Worm (Caenorhabditis elegans) whole organism, late embryonic: ENCODE measurements around the gene T19B10.2.

Experiments used
- C38D4.7 ChIP-seq: fragments of 200-800 bp; sonication (Bioruptor generic); optimal IDR thresholded peaks from 2 replicates; lab custom pipeline; 2018; ENCODE audit warnings: mild to moderate bottlenecking, missing genetic modification characterization, moderate library complexity, missing compliant biosample characterization
- T23F11.4 ChIP-seq: fragments of 200-800 bp; sonication (Bioruptor generic); optimal IDR thresholded peaks from 2 replicates; lab custom pipeline; 2018; ENCODE audit warnings: mild to moderate bottlenecking, missing genetic modification characterization, missing compliant biosample characterization
- ahr-1 ChIP-seq: sonication (generic microtip); optimal IDR thresholded peaks from 2 replicates; lab custom pipeline; 2016; ENCODE audit warnings: missing genetic modification characterization, missing compliant biosample characterization
- ceh-14 ChIP-seq: sonication (generic microtip); optimal IDR thresholded peaks from 2 replicates; lab custom pipeline; 2016; ENCODE audit warnings: missing genotype, missing genetic modification characterization, missing compliant biosample characterization
- ceh-18 ChIP-seq: sonication (generic microtip); optimal IDR thresholded peaks from 2 replicates; lab custom pipeline; 2016; ENCODE audit warnings: missing genetic modification characterization, missing compliant biosample characterization
- ceh-22 ChIP-seq: sonication (generic microtip); optimal IDR thresholded peaks from 2 replicates; lab custom pipeline; 2017; ENCODE audit warnings: missing biosample characterization, missing genetic modification characterization
- ceh-30 ChIP-seq: fragments of 150-350 bp; optimal IDR thresholded peaks from 2 replicates; lab custom pipeline; 2014; ENCODE audit warnings: missing biosample characterization, missing genetic modification characterization
- ceh-45 ChIP-seq: fragments of 200-800 bp; sonication (Bioruptor generic); IDR thresholded peaks from 2 replicates; pipeline ENCODE4 v1.3.6; 2022; ENCODE audit warnings: missing genetic modification reagents, missing genetic modification characterization, missing compliant biosample characterization
- ceh-48 ChIP-seq: sonication (generic microtip); optimal IDR thresholded peaks from 2 replicates; lab custom pipeline; 2016; ENCODE audit warnings: missing genetic modification characterization, inconsistent platforms, missing compliant biosample characterization
- dmd-4 ChIP-seq: sonication (generic microtip); optimal IDR thresholded peaks from 2 replicates; lab custom pipeline; 2016; ENCODE audit warnings: borderline replicate concordance, missing genetic modification characterization, missing compliant biosample characterization
- elt-2 ChIP-seq: sonication (generic microtip); optimal IDR thresholded peaks from 2 replicates; lab custom pipeline; 2016; ENCODE audit warnings: missing genetic modification reagents, missing genetic modification characterization, missing compliant biosample characterization
- elt-4 ChIP-seq: sonication (generic microtip); optimal IDR thresholded peaks from 2 replicates; lab custom pipeline; 2016; ENCODE audit warnings: missing genetic modification characterization, missing compliant biosample characterization
- ets-4 ChIP-seq: sonication (generic microtip); optimal IDR thresholded peaks from 2 replicates; lab custom pipeline; 2016; ENCODE audit warnings: missing genetic modification characterization, missing compliant biosample characterization
- eyg-1 ChIP-seq: sonication (generic microtip); optimal IDR thresholded peaks from 2 replicates; lab custom pipeline; 2016; ENCODE audit warnings: missing genotype, missing genetic modification characterization, missing compliant biosample characterization
- fax-1 ChIP-seq: sonication (generic microtip); optimal IDR thresholded peaks from 2 replicates; lab custom pipeline; 2016; ENCODE audit warnings: missing genotype, missing genetic modification characterization, missing compliant biosample characterization
- fkh-10 ChIP-seq: fragments of 150-350 bp; optimal IDR thresholded peaks from 2 replicates; lab custom pipeline; 2014; ENCODE audit warnings: missing biosample characterization, missing genetic modification reagents, missing genetic modification characterization
- gmeb-2 ChIP-seq: sonication (generic microtip); optimal IDR thresholded peaks from 2 replicates; lab custom pipeline; 2016; ENCODE audit warnings: missing genetic modification characterization, inconsistent platforms, missing compliant biosample characterization
- hlh-13 ChIP-seq: fragments of 200-800 bp; sonication (Bioruptor generic); optimal IDR thresholded peaks from 2 replicates; lab custom pipeline; 2018; ENCODE audit warnings: mild to moderate bottlenecking, missing genetic modification characterization, missing compliant biosample characterization
- hlh-15 ChIP-seq: sonication (generic microtip); optimal IDR thresholded peaks from 2 replicates; lab custom pipeline; 2016; ENCODE audit warnings: missing genetic modification characterization, missing compliant biosample characterization
- hlh-30 ChIP-seq: sonication (generic microtip); optimal IDR thresholded peaks from 2 replicates; lab custom pipeline; 2017; ENCODE audit warnings: antibody characterized with exemption, missing genetic modification characterization, missing compliant biosample characterization; ENCODE audit not compliant: insufficient read depth
- hlh-8 ChIP-seq: sonication (generic microtip); optimal IDR thresholded peaks from 2 replicates; lab custom pipeline; 2016; ENCODE audit warnings: missing genotype, missing genetic modification characterization, missing compliant biosample characterization
- lim-6 ChIP-seq: sonication (generic microtip); optimal IDR thresholded peaks from 2 replicates; lab custom pipeline; 2016; ENCODE audit warnings: missing genetic modification characterization, missing compliant biosample characterization
- nfya-1 ChIP-seq: sonication (generic microtip); optimal IDR thresholded peaks from 2 replicates; lab custom pipeline; 2017; ENCODE audit warnings: missing genetic modification characterization, mild to moderate bottlenecking, missing compliant biosample characterization, antibody characterized with exemption, moderate library complexity
- nhr-232 ChIP-seq: sonication (generic microtip); optimal IDR thresholded peaks from 2 replicates; lab custom pipeline; 2016; ENCODE audit warnings: missing genetic modification characterization, missing compliant biosample characterization
- npax-4 ChIP-seq: sonication (generic microtip); optimal IDR thresholded peaks from 2 replicates; lab custom pipeline; 2016; ENCODE audit warnings: missing genetic modification characterization, missing compliant biosample characterization
- odd-2 ChIP-seq: sonication (generic microtip); optimal IDR thresholded peaks from 2 replicates; lab custom pipeline; 2017; ENCODE audit warnings: antibody characterized with exemption, mild to moderate bottlenecking, missing genetic modification characterization, missing compliant biosample characterization
- pag-3 ChIP-seq: sonication (generic microtip); optimal IDR thresholded peaks from 2 replicates; lab custom pipeline; 2016; ENCODE audit warnings: missing compliant biosample characterization, missing genetic modification characterization, borderline replicate concordance
- pat-9 ChIP-seq: fragments of 200-800 bp; sonication (Bioruptor generic); optimal IDR thresholded peaks from 2 replicates; lab custom pipeline; 2018; ENCODE audit warnings: mild to moderate bottlenecking, missing genetic modification characterization, moderate library complexity, missing compliant biosample characterization
- pax-1 ChIP-seq: fragments of 150-350 bp; optimal IDR thresholded peaks from 2 replicates; lab custom pipeline; 2014; ENCODE audit warnings: missing biosample characterization, missing genetic modification characterization
- pha-4 ChIP-seq: fragments of 150-350 bp; optimal IDR thresholded peaks from 2 replicates; lab custom pipeline; 2018; ENCODE audit warnings: missing biosample characterization, missing genetic modification reagents, missing genetic modification characterization
- rnt-1 ChIP-seq: sonication (generic microtip); optimal IDR thresholded peaks from 2 replicates; lab custom pipeline; 2016; ENCODE audit warnings: missing genetic modification characterization, missing compliant biosample characterization
- sdc-2 ChIP-seq: sonication (generic microtip); optimal IDR thresholded peaks from 2 replicates; lab custom pipeline; 2016; ENCODE audit warnings: missing genotype, missing genetic modification characterization, missing compliant biosample characterization
- sox-2 ChIP-seq: fragments of 200-800 bp; sonication (Bioruptor generic); IDR thresholded peaks from 2 replicates; pipeline ENCODE4 v1.3.6; 2022; ENCODE audit warnings: missing genetic modification reagents, missing genetic modification characterization, missing compliant biosample characterization
- tbx-2 ChIP-seq: sonication (generic microtip); optimal IDR thresholded peaks from 2 replicates; lab custom pipeline; 2016; ENCODE audit warnings: missing genetic modification characterization, missing compliant biosample characterization
- tbx-7 ChIP-seq: sonication (generic microtip); optimal IDR thresholded peaks from 2 replicates; lab custom pipeline; 2016; ENCODE audit warnings: missing genotype, missing genetic modification characterization, missing compliant biosample characterization
- ttx-3 ChIP-seq: sonication (generic microtip); optimal IDR thresholded peaks from 2 replicates; lab custom pipeline; 2016; ENCODE audit warnings: missing genetic modification reagents, missing genetic modification characterization, missing compliant biosample characterization
- unc-42 ChIP-seq: sonication (generic microtip); optimal IDR thresholded peaks from 2 replicates; lab custom pipeline; 2016; ENCODE audit warnings: missing genotype, missing genetic modification characterization, missing compliant biosample characterization
- zip-5 ChIP-seq: sonication (generic microtip); optimal IDR thresholded peaks from 2 replicates; lab custom pipeline; 2016; ENCODE audit warnings: missing genetic modification characterization, missing compliant biosample characterization

Gene T19B10.2

DNA sequence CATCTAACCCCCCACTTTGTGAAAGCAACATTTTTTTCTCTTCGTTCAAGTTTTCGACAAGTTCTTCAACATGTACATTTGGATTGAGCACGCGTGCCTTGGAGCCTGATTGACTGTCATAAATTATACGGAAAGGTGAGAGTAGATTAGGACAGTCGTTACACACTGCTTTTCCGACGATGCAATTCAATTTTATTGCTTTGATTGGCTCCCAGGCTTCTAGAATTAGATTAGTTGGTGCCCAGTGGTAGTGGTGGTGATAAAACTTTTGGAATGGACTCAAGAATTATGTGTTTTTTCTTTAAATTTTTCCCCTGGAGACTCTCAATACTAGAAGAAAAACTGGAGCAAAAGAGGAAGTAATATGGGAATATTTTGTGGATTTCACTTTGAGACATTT is 16.6 kb upstream of the T19B10.2 start:
- TF ChIP-seq elt-2 (no peak), ceh-48 (no peak), gmeb-2 (tag; lab: Kevin White, UChicago) (no peak), ttx-3 (tag; lab: Kevin White, UChicago) (no peak), tbx-7 (tag; lab: Kevin White, UChicago) (no peak), ceh-14 (tag; lab: Kevin White, UChicago) (no peak), ets-4 (tag; lab: Kevin White, UChicago) (no peak), hlh-30 (tag; lab: Kevin White, UChicago) (no peak), ceh-22 (no peak), eyg-1 (tag; lab: Kevin White, UChicago) (no peak), pat-9 (tag; lab: Kevin White, UChicago) (no peak), pax-1 (tag; lab: Kevin White, UChicago) (no peak)

DNA sequence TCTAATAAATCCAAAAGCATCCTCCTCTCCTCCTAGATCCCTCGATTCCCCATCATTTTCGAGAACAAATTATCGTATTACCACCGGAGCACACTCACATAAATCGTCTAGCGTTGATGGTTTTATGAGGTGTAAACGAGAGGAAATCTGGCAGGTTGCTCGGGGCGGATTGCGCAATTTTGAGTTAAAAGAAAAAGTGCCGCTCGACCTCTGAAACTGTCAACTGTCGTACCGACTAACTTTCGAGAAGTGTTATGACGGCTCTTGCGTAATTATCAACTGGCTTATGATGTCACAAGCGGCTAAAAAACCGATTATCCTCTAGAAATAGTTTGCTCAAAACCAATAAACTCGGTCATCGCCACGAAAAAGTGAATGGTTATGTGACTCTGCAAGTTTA is 14.6 kb upstream of the T19B10.2 start:
- TF ChIP-seq ceh-18 (tag; lab: Kevin White, UChicago) (no peak), hlh-8 (tag; lab: Kevin White, UChicago) (no peak), zip-5 (tag; lab: Kevin White, UChicago) (no peak), hlh-15 (no peak), unc-42 (tag; lab: Kevin White, UChicago) (no peak), sdc-2 (no peak), ahr-1 (no peak), ceh-45 (GFP tag; lab: Robert Waterston, UW) (no peak), sox-2 (GFP tag; lab: Robert Waterston, UW) (no peak), nhr-232 (tag; lab: Kevin White, UChicago) (no peak), eyg-1 (tag; lab: Kevin White, UChicago) (no peak), odd-2 (tag; lab: Kevin White, UChicago) (no peak), rnt-1 (tag; lab: Kevin White, UChicago) (no peak), tbx-2 (tag; lab: Kevin White, UChicago) (no peak), fax-1 (tag; lab: Kevin White, UChicago) (no peak)

DNA sequence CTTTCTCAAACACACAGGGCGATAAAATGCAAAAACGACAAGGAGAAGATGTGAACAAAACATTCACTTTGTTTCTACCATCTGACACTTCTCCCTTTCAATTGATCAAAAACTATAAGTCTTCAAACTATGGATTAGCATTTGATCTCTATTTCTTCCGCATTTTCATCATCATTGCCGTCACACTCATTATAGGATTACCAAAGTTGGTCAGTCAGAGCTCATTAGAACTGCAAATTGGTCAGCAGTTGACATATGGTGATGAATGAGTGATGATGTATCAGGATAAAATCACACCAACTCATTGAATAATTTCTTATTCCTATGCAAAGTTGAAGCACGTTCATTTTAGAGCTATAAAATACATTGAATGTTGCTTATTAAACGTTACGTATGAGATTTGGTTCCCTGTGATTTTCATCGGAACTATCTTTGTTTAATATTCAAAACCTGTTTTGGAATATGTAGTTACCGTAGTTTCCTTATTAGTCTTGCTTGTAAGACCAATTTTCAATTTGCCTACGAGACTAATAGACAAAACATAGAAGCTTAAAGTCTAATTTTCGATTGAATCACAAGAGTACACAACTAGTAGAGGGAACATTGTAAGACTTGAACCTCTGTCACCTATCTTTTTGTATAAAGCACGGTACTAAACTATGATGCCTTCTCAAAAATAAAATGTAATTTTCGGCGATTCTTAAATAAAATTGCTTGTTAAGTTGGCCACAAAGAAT is 11.5 kb upstream of the T19B10.2 start:
- TF ChIP-seq ceh-30 (no peak), odd-2 (tag; lab: Kevin White, UChicago) (no peak)

DNA sequence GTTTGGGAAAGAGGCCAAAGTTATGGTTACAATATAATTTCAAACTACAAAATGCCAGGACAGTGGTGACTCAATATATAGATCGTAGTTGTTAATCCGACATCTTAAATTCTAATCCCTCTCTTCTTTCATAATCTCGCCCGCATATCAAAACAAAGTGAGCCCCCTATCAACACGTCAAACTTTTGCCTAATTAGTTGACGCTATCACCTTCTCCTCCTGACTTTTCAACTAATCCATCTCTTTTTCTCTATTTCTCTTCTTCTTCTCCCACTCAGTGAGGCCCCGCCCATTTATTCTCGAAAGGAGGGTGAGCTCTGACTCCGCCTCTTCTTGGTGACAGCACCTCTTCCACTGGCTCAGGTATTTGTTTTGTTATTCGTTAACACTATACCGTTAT is 9.8 kb upstream of the T19B10.2 start:
- TF ChIP-seq nhr-232 (tag; lab: Kevin White, UChicago) = no peak
- TF ChIP-seq nfya-1 (tag; lab: Kevin White, UChicago) = no peak
- TF ChIP-seq gmeb-2 (tag; lab: Kevin White, UChicago) = no peak
- TF ChIP-seq pha-4 = no peak
- TF ChIP-seq odd-2 (tag; lab: Kevin White, UChicago) = no peak
- TF ChIP-seq pag-3 (tag; lab: Kevin White, UChicago) = no peak
- no peak for TF ChIP-seq sdc-2
- no peak for TF ChIP-seq lim-6 (tag; lab: Kevin White, UChicago)
- no peak for TF ChIP-seq C38D4.7
- no peak for TF ChIP-seq hlh-13 (GFP tag; lab: Kevin White, UChicago)
- no peak for TF ChIP-seq fax-1 (tag; lab: Kevin White, UChicago)
- no peak for TF ChIP-seq dmd-4 (tag; lab: Kevin White, UChicago)
- no peak for TF ChIP-seq fkh-10 (GFP tag; lab: Kevin White, UChicago)
- no peak for TF ChIP-seq hlh-8 (tag; lab: Kevin White, UChicago)
- TF ChIP-seq T23F11.4 (GFP tag; lab: Kevin White, UChicago) = no peak
- no peak for TF ChIP-seq elt-4 (tag; lab: Kevin White, UChicago)
- no peak for TF ChIP-seq npax-4
